Worm (Caenorhabditis elegans) whole organism, midembryonic: ENCODE results near the gene vha-6.

Source experiments
- T22C8.4 ChIP-seq: fragments of 200-800 bp; sonication (Bioruptor generic); IDR thresholded peaks from 2 replicates; pipeline ENCODE4 v1.3.6; 2022; ENCODE audit warnings: missing genetic modification characterization, missing compliant biosample characterization
- cog-1 ChIP-seq: sonication (generic microtip); optimal IDR thresholded peaks from 2 replicates; lab custom pipeline; 2016; ENCODE audit warnings: missing genetic modification characterization, missing compliant biosample characterization
- flt-1 ChIP-seq: fragments of 200-800 bp; sonication (Bioruptor generic); IDR thresholded peaks from 2 replicates; pipeline ENCODE4 v1.3.6; 2022; ENCODE audit warnings: missing genetic modification characterization, missing compliant biosample characterization
- ref-1 ChIP-seq: fragments of 200-800 bp; sonication (Bioruptor generic); conservative IDR thresholded peaks from 2 replicates; pipeline ENCODE4 v1.3.6; 2022; ENCODE audit warnings: missing genetic modification reagents, missing genetic modification characterization, missing compliant biosample characterization
- tab-1 ChIP-seq: fragments of 200-800 bp; sonication (Bioruptor generic); IDR thresholded peaks from 2 replicates; pipeline ENCODE4 v1.3.6; 2022; ENCODE audit warnings: missing genetic modification characterization, missing compliant biosample characterization
- ztf-23 ChIP-seq: fragments of 200-800 bp; sonication (Bioruptor generic); IDR thresholded peaks from 2 replicates; pipeline ENCODE4 v1.3.6; 2022; ENCODE audit warnings: missing genetic modification reagents, missing genetic modification characterization, missing compliant biosample characterization
- ztf-29 ChIP-seq: fragments of 200-800 bp; sonication (Bioruptor generic); IDR thresholded peaks from 2 replicates; pipeline ENCODE4 v1.3.6; 2022; ENCODE audit warnings: missing genetic modification reagents, missing genetic modification characterization, missing compliant biosample characterization

- TF ChIP-seq ref-1 (GFP tag; lab: Robert Waterston, UW) = no peak
- no peak for TF ChIP-seq flt-1 (GFP tag; lab: Robert Waterston, UW)
- TF ChIP-seq tab-1 = no peak
- no peak for TF ChIP-seq ztf-23 (GFP tag; lab: Robert Waterston, UW)
- no peak for TF ChIP-seq T22C8.4 (GFP tag; lab: Robert Waterston, UW)
- TF ChIP-seq cog-1 (tag; lab: Kevin White, UChicago) = no peak
- TF ChIP-seq ztf-29 (GFP tag; lab: Robert Waterston, UW) = no peak
Measured at ce11 chrII:11452498-11453005, 14.3 kb upstream of the vha-6 start, which contains the start of gene rsp-2.
